Worm (Caenorhabditis elegans): Measurements from ENCODE around the gene Y43F8B.2.

Y43F8B.2 gene

ce11 chrV:19546100-19546499, 13.2 kb upstream of the Y43F8B.2 start, which contains the start of gene Y43F8B.1:
Gene Y43F8B.1, minus strand, starts transcription at chrV:19546200.
- TF ChIP-seq ceh-28 (tag; optimal IDR thresholded peaks at IDR 0.05) (no peak), ZK546.5 (tag; optimal IDR thresholded peaks at IDR 0.05) (no peak), ceh-16 (tag; optimal IDR thresholded peaks at IDR 0.05) (no peak), ztf-4 (tag; optimal IDR thresholded peaks at IDR 0.05) (no peak), ztf-11 (tag; optimal IDR thresholded peaks at IDR 0.05) (no peak), ama-1 (optimal IDR thresholded peaks at IDR 0.05) (no peak), eor-1 (tag; optimal IDR thresholded peaks at IDR 0.05) (no peak), mdl-1 (tag; optimal IDR thresholded peaks at IDR 0.05) (no peak), nfya-1 (tag; optimal IDR thresholded peaks at IDR 0.05; ENCODE audit: insufficient read depth) (no peak), lin-15B (tag; optimal IDR thresholded peaks at IDR 0.05) (no peak)

- no peak for TF ChIP-seq fos-1 (tag; optimal IDR thresholded peaks at IDR 0.05)
Measured at ce11 chrV:19545026-19545425, 12.1 kb upstream of the Y43F8B.2 start.

ce11 chrV:19543509-19543908, 10.6 kb upstream of the Y43F8B.2 start:
- TF ChIP-seq fos-1 (tag; optimal IDR thresholded peaks at IDR 0.05) = no peak
- TF ChIP-seq fkh-10 (GFP tag; optimal IDR thresholded peaks at IDR 0.05) = no peak
- TF ChIP-seq mdl-1 (tag; optimal IDR thresholded peaks at IDR 0.05) = no peak
- TF ChIP-seq nhr-28 (tag; optimal IDR thresholded peaks at IDR 0.05) = no peak
- no peak for TF ChIP-seq ceh-9 (tag; optimal IDR thresholded peaks at IDR 0.05)
- TF ChIP-seq pha-4 (tag; optimal IDR thresholded peaks at IDR 0.05) = no peak
- TF ChIP-seq egl-27 (tag; optimal IDR thresholded peaks at IDR 0.05) = no peak
- no peak for TF ChIP-seq lin-15B (tag; optimal IDR thresholded peaks at IDR 0.05)
- no peak for TF ChIP-seq nhr-23 (tag; optimal IDR thresholded peaks at IDR 0.05)

- no peak for TF ChIP-seq egl-5 (tag; optimal IDR thresholded peaks at IDR 0.05)
Measured at ce11 chrV:19540916-19541315, 8.0 kb upstream of the Y43F8B.2 start.

ce11 chrV:19533480-19533879, 570 bp upstream of the Y43F8B.2 start:
- TF ChIP-seq ztf-4 (tag; optimal IDR thresholded peaks at IDR 0.05) (no peak), sea-2 (GFP tag; optimal IDR thresholded peaks at IDR 0.05) (no peak), zag-1 (tag; optimal IDR thresholded peaks at IDR 0.05) (no peak), ceh-16 (tag; optimal IDR thresholded peaks at IDR 0.05) (no peak), nhr-23 (tag; optimal IDR thresholded peaks at IDR 0.05) (no peak), R02D3.7 (tag; optimal IDR thresholded peaks at IDR 0.05) (no peak), nhr-11 (tag; optimal IDR thresholded peaks at IDR 0.05) (no peak), ztf-11 (tag; optimal IDR thresholded peaks at IDR 0.05) (no peak), ceh-28 (tag; optimal IDR thresholded peaks at IDR 0.05) (peak; percentile 40), lsy-12 (tag; optimal IDR thresholded peaks at IDR 0.05) (no peak), nhr-237 (tag; optimal IDR thresholded peaks at IDR 0.05) (no peak), nhr-67 (tag; optimal IDR thresholded peaks at IDR 0.05) (no peak), elt-1 (tag; optimal IDR thresholded peaks at IDR 0.05) (no peak), fos-1 (tag; optimal IDR thresholded peaks at IDR 0.05) (no peak), eor-1 (tag; optimal IDR thresholded peaks at IDR 0.05) (no peak), pqm-1 (tag; optimal IDR thresholded peaks at IDR 0.05) (peak; percentile 83), nfya-1 (tag; optimal IDR thresholded peaks at IDR 0.05; ENCODE audit: insufficient read depth) (no peak), daf-12 (tag; optimal IDR thresholded peaks at IDR 0.05) (no peak), hmg-11 (tag; optimal IDR thresholded peaks at IDR 0.05) (no peak), snpc-4 (tag; optimal IDR thresholded peaks at IDR 0.05) (no peak), tbx-2 (tag; optimal IDR thresholded peaks at IDR 0.05) (no peak), fkh-10 (GFP tag; optimal IDR thresholded peaks at IDR 0.05) (no peak), pha-4 (tag; optimal IDR thresholded peaks at IDR 0.05) (peak; percentile 38), aly-2 (tag; optimal IDR thresholded peaks at IDR 0.05) (no peak), nhr-12 (tag; optimal IDR thresholded peaks at IDR 0.05) (no peak), lin-15B (tag; optimal IDR thresholded peaks at IDR 0.05) (no peak), skn-1 (tag; optimal IDR thresholded peaks at IDR 0.05) (peak; percentile 21), lin-39 (tag; optimal IDR thresholded peaks at IDR 0.05) (no peak), elt-2 (tag; optimal IDR thresholded peaks at IDR 0.05) (peak; percentile 94), unc-62 (GFP tag; optimal IDR thresholded peaks at IDR 0.05) (no peak), nhr-25 (tag; optimal IDR thresholded peaks at IDR 0.05) (no peak), mdl-1 (tag; optimal IDR thresholded peaks at IDR 0.05) (no peak), nhr-77 (tag; optimal IDR thresholded peaks at IDR 0.05) (no peak), ama-1 (optimal IDR thresholded peaks at IDR 0.05) (no peak), jun-1 (tag; optimal IDR thresholded peaks at IDR 0.05) (peak; percentile 43), nhr-76 (tag; optimal IDR thresholded peaks at IDR 0.05) (no peak), nhr-43 (tag; optimal IDR thresholded peaks at IDR 0.05; ENCODE audit: poor library complexity, severe bottlenecking) (no peak), mml-1 (tag; optimal IDR thresholded peaks at IDR 0.05) (no peak)

Data from whole organism, L3 larva.